Worm (Caenorhabditis elegans): ENCODE results near the gene srlf-29.

Gene srlf-29

ce11 chrII:1714772-1715353, 48.7 kb downstream of the srlf-29 start, which contains the start of gene btb-6:
TSS of gene btb-6 (plus strand) at chrII:1715303.
- no peak for TF ChIP-seq dve-1 (tag; optimal IDR thresholded peaks at IDR 0.05; ENCODE audit: insufficient read depth)
